Worm (Caenorhabditis elegans) whole organism, L4/young adult: ENCODE results near the gene sec-16A.2.

Source experiments
- dao-5 ChIP-seq: sonication (generic microtip); optimal IDR thresholded peaks from 2 replicates; lab custom pipeline; 2016; ENCODE audit warnings: missing genotype, missing genetic modification characterization, moderate library complexity, missing compliant biosample characterization
- him-1 ChIP-seq: sonication (generic microtip); optimal IDR thresholded peaks from 2 replicates; lab custom pipeline; 2016; ENCODE audit warnings: missing genotype, missing genetic modification reagents, missing genetic modification characterization, missing compliant biosample characterization

DNA sequence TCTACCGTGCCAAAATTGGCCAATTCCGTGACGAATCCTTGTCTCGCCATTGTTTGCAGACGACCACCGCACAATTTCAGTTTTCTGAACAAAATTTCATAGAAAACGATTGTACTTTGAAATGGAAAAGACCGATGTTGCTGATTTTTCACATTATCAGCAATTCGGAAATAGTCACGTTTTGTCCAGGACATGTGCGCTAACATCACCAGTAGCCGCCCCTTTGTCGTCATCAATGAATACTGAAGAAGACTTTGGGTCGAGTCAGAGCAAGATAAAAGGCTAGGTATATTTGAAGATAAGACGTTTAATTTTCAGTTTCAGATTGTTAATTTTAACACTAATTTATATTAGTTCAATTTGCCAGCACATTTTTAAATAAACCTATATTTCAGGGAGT, 45.1 kb upstream of the sec-16A.2 start, which contains the start of gene endu-2:
- TF ChIP-seq him-1 (no peak), dao-5 (tag; lab: Kevin White, UChicago) (no peak)
